Worm (Caenorhabditis elegans): ENCODE data around the gene txdc-12.1.

The txdc-12.1 gene

ce11 chrII:12255545-12256233 is 15.5 kb downstream of the txdc-12.1 start:
- TF ChIP-seq lin-35 (GFP tag; optimal IDR thresholded peaks at IDR 0.05) (no peak), F10E7.11 (tag; optimal IDR thresholded peaks at IDR 0.05) (no peak), efl-1 (GFP tag; optimal IDR thresholded peaks at IDR 0.05) (no peak), somi-1 (GFP tag; optimal IDR thresholded peaks at IDR 0.05) (no peak), Y95B8A.8 (GFP tag; IDR thresholded peaks at IDR 0.05) (no peak), ztf-28 (GFP tag; IDR thresholded peaks at IDR 0.05) (no peak), B0019.2 (GFP tag; conservative IDR thresholded peaks at IDR 0.05) (no peak), ztf-6 (GFP tag; IDR thresholded peaks at IDR 0.05) (no peak), ceh-27 (GFP tag; optimal IDR thresholded peaks at IDR 0.05) (no peak), ama-1 (optimal IDR thresholded peaks at IDR 0.05) (no peak), ama-1 (GFP tag; optimal IDR thresholded peaks at IDR 0.05) (no peak), ekl-4 (GFP tag; IDR thresholded peaks at IDR 0.05) (no peak), D2030.7 (GFP tag; IDR thresholded peaks at IDR 0.05) (no peak)

ce11 chrII:12256528-12256927 is 16.3 kb downstream of the txdc-12.1 start, which contains the start of gene parn-2:
parn-2 (minus strand) TSS chrII:12256628.
- TF ChIP-seq snpc-4 (GFP tag; optimal IDR thresholded peaks at IDR 0.05) (no peak), snpc-4 (tag; optimal IDR thresholded peaks at IDR 0.05) (no peak), hmg-1.2 (GFP tag; IDR thresholded peaks at IDR 0.05) (no peak), F49E8.2 (tag; optimal IDR thresholded peaks at IDR 0.05; ENCODE audit: insufficient read depth) (no peak), Y53G8AR.9 (GFP tag; conservative IDR thresholded peaks at IDR 0.05) (no peak), efl-1 (GFP tag; optimal IDR thresholded peaks at IDR 0.05) (no peak), B0035.1 (tag; optimal IDR thresholded peaks at IDR 0.05) (no peak)

ce11 chrII:12257095-12257494 is 16.9 kb downstream of the txdc-12.1 start:
- TF ChIP-seq T26A5.8 (tag; optimal IDR thresholded peaks at IDR 0.05): no peak
- no peak for TF ChIP-seq attf-5 (GFP tag; optimal IDR thresholded peaks at IDR 0.05)
- no peak for TF ChIP-seq lin-26 (GFP tag; IDR thresholded peaks at IDR 0.05)
- no peak for TF ChIP-seq repo-1 (tag; optimal IDR thresholded peaks at IDR 0.05)
- no peak for TF ChIP-seq dpl-1 (GFP tag; optimal IDR thresholded peaks at IDR 0.05)
- TF ChIP-seq zim-3 (tag; optimal IDR thresholded peaks at IDR 0.05): no peak
- no peak for TF ChIP-seq hsf-1 (GFP tag; IDR thresholded peaks at IDR 0.05)
- TF ChIP-seq nfya-1 (tag; optimal IDR thresholded peaks at IDR 0.05; ENCODE audit: borderline replicate concordance, insufficient read depth): no peak
- TF ChIP-seq ama-1 (optimal IDR thresholded peaks at IDR 0.05): no peak
- TF ChIP-seq ama-1 (GFP tag; optimal IDR thresholded peaks at IDR 0.05): no peak

- no peak for TF ChIP-seq madf-10 (tag; optimal IDR thresholded peaks at IDR 0.05)
Observed at ce11 chrII:12260538-12260937, 20.4 kb downstream of the txdc-12.1 start.

- no peak for TF ChIP-seq cebp-1 (GFP tag; IDR thresholded peaks at IDR 0.05)
- peak; percentile 9 for TF ChIP-seq cebp-1 (tag; optimal IDR thresholded peaks at IDR 0.05)
- no peak for TF ChIP-seq F23B12.7 (tag; optimal IDR thresholded peaks at IDR 0.05; ENCODE audit: insufficient read depth)
- peak; percentile 53; the same call in 1 of the 2 replicates for TF ChIP-seq zfh-2 (GFP tag; conservative IDR thresholded peaks at IDR 0.05)
- no peak for TF ChIP-seq mxl-1 (tag; optimal IDR thresholded peaks at IDR 0.05)
- TF ChIP-seq nhr-120 (GFP tag; IDR thresholded peaks at IDR 0.05): no peak
- no peak for TF ChIP-seq aptf-3 (GFP tag; IDR thresholded peaks at IDR 0.05)
- no peak for TF ChIP-seq B0261.1 (tag; optimal IDR thresholded peaks at IDR 0.05)
- no peak for TF ChIP-seq lsl-1 (GFP tag; optimal IDR thresholded peaks at IDR 0.05)
- no peak for TF ChIP-seq Y56A3A.18 (GFP tag; IDR thresholded peaks at IDR 0.05)
- TF ChIP-seq lin-40 (tag; optimal IDR thresholded peaks at IDR 0.05): peak; percentile 11
- no peak for TF ChIP-seq lin-26 (GFP tag; IDR thresholded peaks at IDR 0.05)
- no peak for TF ChIP-seq F57A8.1 (GFP tag; optimal IDR thresholded peaks at IDR 0.05)
- TF ChIP-seq ceh-27 (GFP tag; optimal IDR thresholded peaks at IDR 0.05): peak; percentile 35
- TF ChIP-seq gei-17 (GFP tag; optimal IDR thresholded peaks at IDR 0.05): no peak
- TF ChIP-seq egl-18 (GFP tag; IDR thresholded peaks at IDR 0.05): no peak
- no peak for TF ChIP-seq madf-10 (tag; optimal IDR thresholded peaks at IDR 0.05)
Observed at ce11 chrII:12261147-12261821, 21.1 kb downstream of the txdc-12.1 start.
